Worm (Caenorhabditis elegans): ENCODE data around the gene T05H10.1.

- no peak for TF ChIP-seq ztf-11 (tag; optimal IDR thresholded peaks at IDR 0.05)
- no peak for TF ChIP-seq nhr-12 (tag; optimal IDR thresholded peaks at IDR 0.05)
- TF ChIP-seq unc-62 (GFP tag; optimal IDR thresholded peaks at IDR 0.05), result no peak
- TF ChIP-seq mab-5 (tag; optimal IDR thresholded peaks at IDR 0.05), result no peak
- TF ChIP-seq ceh-39 (tag; optimal IDR thresholded peaks at IDR 0.05), result no peak
- no peak for TF ChIP-seq flh-1 (GFP tag; optimal IDR thresholded peaks at IDR 0.05)
- no peak for TF ChIP-seq snpc-4 (tag; optimal IDR thresholded peaks at IDR 0.05)
- no peak for TF ChIP-seq nhr-28 (tag; optimal IDR thresholded peaks at IDR 0.05)
- TF ChIP-seq M03D4.4 (tag; optimal IDR thresholded peaks at IDR 0.05), result no peak
- no peak for TF ChIP-seq lin-13 (tag; optimal IDR thresholded peaks at IDR 0.05)
- TF ChIP-seq bed-3 (GFP tag; optimal IDR thresholded peaks at IDR 0.05), result no peak
- no peak for TF ChIP-seq hlh-1 (tag; optimal IDR thresholded peaks at IDR 0.05)
- TF ChIP-seq pha-4 (tag; optimal IDR thresholded peaks at IDR 0.05), result no peak
Measured at ce11 chrII:8093914-8094313, 51.5 kb downstream of the T05H10.1 start.

All from whole organism, mixed stage, embryonic.